Worm (Caenorhabditis elegans): ENCODE measurements around the gene oatr-1.
A peak's percentile ranks its signal among the peaks of the same experiment; 100 is the strongest.

ce11 chrIII:6444335-6444734 is 48.4 kb upstream of the oatr-1 start, which contains the start of gene C05D11.13:
- TF ChIP-seq unc-62 (GFP tag; optimal IDR thresholded peaks at IDR 0.05) (no peak), pha-4 (tag; optimal IDR thresholded peaks at IDR 0.05) (no peak), F39B2.1 (GFP tag; IDR thresholded peaks at IDR 0.05) (no peak), B0336.3 (GFP tag; IDR thresholded peaks at IDR 0.05) (peak; percentile 24; the same call in 1 of the 2 replicates), ama-1 (optimal IDR thresholded peaks at IDR 0.05) (no peak), ama-1 (GFP tag; optimal IDR thresholded peaks at IDR 0.05) (no peak), ZK185.1 (tag; optimal IDR thresholded peaks at IDR 0.05; ENCODE audit: poor library complexity, severe bottlenecking) (no peak), unc-130 (GFP tag; optimal IDR thresholded peaks at IDR 0.05) (no peak), atf-7 (tag; optimal IDR thresholded peaks at IDR 0.05) (no peak)
